1 worm cellular context compared by ENCODE assay signal in genomic region chrIII:5982753-5983390, ce11.
TF ChIP-seq lines count a peak whose summit lies in the region.

No protein-coding gene starts in this region.

TF ChIP-seq in whole organism, L1 larva, 84 proteins besides CTCF, POLR2A, EP300 and RAD21 (continued from another document):
- no peak for TF ChIP-seq hpl-2 (GFP tag; optimal IDR thresholded peaks at IDR 0.05; lab: Kevin White, UChicago)
- TF ChIP-seq jun-1 (tag; optimal IDR thresholded peaks at IDR 0.05; lab: Kevin White, UChicago), result no peak
- TF ChIP-seq vab-15 (tag; optimal IDR thresholded peaks at IDR 0.05; lab: Kevin White, UChicago), result no peak
- TF ChIP-seq dsc-1 (tag; optimal IDR thresholded peaks at IDR 0.05; lab: Kevin White, UChicago), result no peak
- no peak for TF ChIP-seq fkh-8 (tag; optimal IDR thresholded peaks at IDR 0.05; lab: Kevin White, UChicago)
- TF ChIP-seq egl-13 (tag; optimal IDR thresholded peaks at IDR 0.05; lab: Kevin White, UChicago), result no peak
- no peak for TF ChIP-seq nhr-237 (tag; optimal IDR thresholded peaks at IDR 0.05; lab: Kevin White, UChicago)
- no peak for TF ChIP-seq aly-2 (tag; optimal IDR thresholded peaks at IDR 0.05; lab: Kevin White, UChicago)
- TF ChIP-seq snu-23 (GFP tag; optimal IDR thresholded peaks at IDR 0.05; lab: Kevin White, UChicago), result peak; percentile 13
- TF ChIP-seq swsn-7 (tag; optimal IDR thresholded peaks at IDR 0.05; lab: Kevin White, UChicago), result peak; percentile 8
- no peak for TF ChIP-seq zag-1 (tag; optimal IDR thresholded peaks at IDR 0.05; lab: Kevin White, UChicago)
- no peak for TF ChIP-seq unc-130 (tag; optimal IDR thresholded peaks at IDR 0.05; lab: Kevin White, UChicago)
- no peak for TF ChIP-seq sox-4 (tag; optimal IDR thresholded peaks at IDR 0.05; lab: Kevin White, UChicago)
- TF ChIP-seq Y116A8C.19 (tag; optimal IDR thresholded peaks at IDR 0.05; lab: Kevin White, UChicago; ENCODE audit: borderline replicate concordance), result no peak
- no peak for TF ChIP-seq ceh-90 (tag; optimal IDR thresholded peaks at IDR 0.05; lab: Kevin White, UChicago)
- TF ChIP-seq ztf-11 (tag; optimal IDR thresholded peaks at IDR 0.05; lab: Kevin White, UChicago), result no peak
- TF ChIP-seq lin-14 (GFP tag; optimal IDR thresholded peaks at IDR 0.05; lab: Kevin White, UChicago), result peak; percentile 77
- no peak for TF ChIP-seq skn-1 (tag; optimal IDR thresholded peaks at IDR 0.05; lab: Kevin White, UChicago)
- no peak for TF ChIP-seq fkh-4 (tag; optimal IDR thresholded peaks at IDR 0.05; lab: Kevin White, UChicago; ENCODE audit: borderline replicate concordance)
- peak; percentile 9 for TF ChIP-seq nhr-20 (tag; optimal IDR thresholded peaks at IDR 0.05; lab: Kevin White, UChicago)
- TF ChIP-seq mdl-1 (tag; optimal IDR thresholded peaks at IDR 0.05; lab: Kevin White, UChicago), result no peak
- no peak for TF ChIP-seq fos-1 (tag; optimal IDR thresholded peaks at IDR 0.05; lab: Kevin White, UChicago)
- no peak for TF ChIP-seq nhr-11 (tag; optimal IDR thresholded peaks at IDR 0.05; lab: Kevin White, UChicago)
- TF ChIP-seq blmp-1 (tag; optimal IDR thresholded peaks at IDR 0.05; lab: Kevin White, UChicago), result peak; percentile 47
- TF ChIP-seq elt-3 (tag; optimal IDR thresholded peaks at IDR 0.05; lab: Kevin White, UChicago), result no peak
- TF ChIP-seq irx-1 (tag; optimal IDR thresholded peaks at IDR 0.05; lab: Kevin White, UChicago), result no peak
- TF ChIP-seq nhr-85 (tag; lab: Kevin White, UChicago), result peak; percentile 81
- TF ChIP-seq isw-1 (GFP tag; IDR thresholded peaks at IDR 0.05; lab: Robert Waterston, UW), result no peak
- no peak for TF ChIP-seq nhr-12 (tag; optimal IDR thresholded peaks at IDR 0.05; lab: Kevin White, UChicago)
- TF ChIP-seq lin-13 (GFP tag; optimal IDR thresholded peaks at IDR 0.05; lab: Kevin White, UChicago), result no peak
- no peak for TF ChIP-seq lin-39 (tag; optimal IDR thresholded peaks at IDR 0.05; lab: Kevin White, UChicago)
- TF ChIP-seq efl-1 (optimal IDR thresholded peaks at IDR 0.05; lab: Kevin White, UChicago), result no peak
- TF ChIP-seq efl-1 (GFP tag; optimal IDR thresholded peaks at IDR 0.05 in 1 of 2; lab: Kevin White, UChicago), result no peak
- no peak for TF ChIP-seq ama-1 (optimal IDR thresholded peaks at IDR 0.05; lab: Kevin White, UChicago)
- no peak for TF ChIP-seq sptf-1 (tag; optimal IDR thresholded peaks at IDR 0.05; lab: Kevin White, UChicago)
- no peak for TF ChIP-seq lir-3 (tag; optimal IDR thresholded peaks at IDR 0.05; lab: Kevin White, UChicago; ENCODE audit: poor library complexity)
- peak; percentile 1 for TF ChIP-seq nhr-90 (tag; optimal IDR thresholded peaks at IDR 0.05; lab: Kevin White, UChicago; ENCODE audit: poor library complexity)
- TF ChIP-seq tbx-2 (tag; optimal IDR thresholded peaks at IDR 0.05; lab: Kevin White, UChicago), result no peak
- TF ChIP-seq nhr-76 (tag; optimal IDR thresholded peaks at IDR 0.05; lab: Kevin White, UChicago), result no peak
- TF ChIP-seq dpl-1 (GFP tag; optimal IDR thresholded peaks at IDR 0.05; lab: Kevin White, UChicago), result no peak
